Worm (Caenorhabditis elegans) whole organism, young adult: ENCODE measurements around the gene Y50D4B.1.
A peak's percentile ranks its signal among the peaks of the same experiment; 100 is the strongest.

Source experiments
- B0336.3 ChIP-seq: fragments of 200-800 bp; sonication (Bioruptor generic); IDR thresholded peaks from 2 replicates; pipeline ENCODE4 v1.3.6; 2022; ENCODE audit warnings: missing genetic modification characterization, missing compliant biosample characterization
- C06A6.2 ChIP-seq: fragments of 200-800 bp; sonication (Bioruptor generic); conservative IDR thresholded peaks from 2 replicates; pipeline ENCODE4 v1.3.6; 2022; ENCODE audit warnings: missing genetic modification characterization, missing compliant biosample characterization
- C17E4.6 ChIP-seq: fragments of 200-800 bp; sonication (Bioruptor generic); IDR thresholded peaks from 2 replicates; pipeline ENCODE4 v1.3.6; 2022; ENCODE audit warnings: missing genetic modification reagents, missing genetic modification characterization, missing compliant biosample characterization
- F23B12.7 ChIP-seq: sonication (generic microtip); optimal IDR thresholded peaks from 2 replicates; lab custom pipeline; 2017; ENCODE audit warnings: missing genetic modification characterization, mild to moderate bottlenecking, missing compliant biosample characterization, antibody characterized with exemption, moderate library complexity; ENCODE audit not compliant: insufficient read depth
- F39B2.1 ChIP-seq: fragments of 200-800 bp; sonication (Bioruptor generic); IDR thresholded peaks from 2 replicates; pipeline ENCODE4 v1.3.6; 2022; ENCODE audit warnings: missing genetic modification reagents, missing genetic modification characterization, missing compliant biosample characterization
- F52B5.7 ChIP-seq: sonication (generic microtip); optimal IDR thresholded peaks from 2 replicates; lab custom pipeline; 2016; ENCODE audit warnings: mild to moderate bottlenecking, missing genetic modification characterization, missing compliant biosample characterization
- F57A8.1 ChIP-seq: fragments of 200-800 bp; sonication (Bioruptor generic); optimal IDR thresholded peaks from 2 replicates; lab custom pipeline; 2018; ENCODE audit warnings: mild to moderate bottlenecking, missing genetic modification characterization, moderate library complexity, missing compliant biosample characterization
- T07F8.4 ChIP-seq: sonication (generic microtip); optimal IDR thresholded peaks from 2 replicates; lab custom pipeline; 2016; ENCODE audit warnings: mild to moderate bottlenecking, missing genetic modification characterization, moderate library complexity, missing compliant biosample characterization
- Y53F4B.3 ChIP-seq: fragments of 200-800 bp; sonication (Bioruptor generic); IDR thresholded peaks from 2 replicates; pipeline ENCODE4 v1.3.6; 2022; ENCODE audit warnings: missing genetic modification reagents, missing genetic modification characterization, missing compliant biosample characterization
- Y56A3A.18 ChIP-seq: fragments of 200-800 bp; sonication (Bioruptor generic); IDR thresholded peaks from 2 replicates; pipeline ENCODE4 v1.3.6; 2022; ENCODE audit warnings: missing genetic modification reagents, missing genetic modification characterization, missing compliant biosample characterization
- Y67H2A.10 ChIP-seq: fragments of 200-800 bp; sonication (Bioruptor generic); conservative IDR thresholded peaks from 2 replicates; pipeline ENCODE4 v1.3.6; 2022; ENCODE audit warnings: missing genetic modification reagents, missing genetic modification characterization, missing compliant biosample characterization
- Y95B8A.8 ChIP-seq: fragments of 200-800 bp; sonication (Bioruptor generic); IDR thresholded peaks from 2 replicates; pipeline ENCODE4 v1.3.6; 2022; ENCODE audit warnings: missing genetic modification reagents, missing genetic modification characterization, missing compliant biosample characterization
- aptf-2 ChIP-seq: fragments of 200-800 bp; sonication (Bioruptor generic); conservative IDR thresholded peaks from 2 replicates; pipeline ENCODE4 v1.3.6; 2022; ENCODE audit warnings: missing genetic modification reagents, missing genetic modification characterization, missing compliant biosample characterization
- attf-5 ChIP-seq: fragments of 200-800 bp; sonication (Bioruptor generic); optimal IDR thresholded peaks from 2 replicates; lab custom pipeline; 2018; ENCODE audit warnings: mild to moderate bottlenecking, missing genetic modification characterization, missing compliant biosample characterization
- ccch-3 ChIP-seq: fragments of 200-800 bp; sonication (Bioruptor generic); optimal IDR thresholded peaks from 2 replicates; lab custom pipeline; 2018; ENCODE audit warnings: mild to moderate bottlenecking, missing genetic modification characterization, missing compliant biosample characterization
- cebp-1 ChIP-seq, 2 experiments: fragments of 200-800 bp in 1 of 2; sonication (Bioruptor generic) in 1 of 2; sonication (generic microtip) in 1 of 2; IDR thresholded peaks in 1 of 2; optimal IDR thresholded peaks in 1 of 2; 2 replicates each; pipeline versions ENCODE4 v1.3.6 to Lab custom; 2017 to 2022; ENCODE audit warnings: missing compliant biosample characterization in 2 of 2, missing genetic modification characterization in 2 of 2, mild to moderate bottlenecking in 1 of 2, missing genetic modification reagents in 1 of 2, moderate library complexity in 1 of 2
- cebp-2 ChIP-seq: fragments of 200-800 bp; sonication (Bioruptor generic); IDR thresholded peaks from 2 replicates; pipeline ENCODE4 v1.3.6; 2022; ENCODE audit warnings: missing genetic modification characterization, missing compliant biosample characterization
- ceh-27 ChIP-seq: fragments of 200-800 bp; sonication (Bioruptor generic); optimal IDR thresholded peaks from 2 replicates; lab custom pipeline; 2018; ENCODE audit warnings: mild to moderate bottlenecking, missing genetic modification characterization, moderate library complexity, missing compliant biosample characterization
- ceh-58 ChIP-seq: fragments of 200-800 bp; sonication (Bioruptor generic); IDR thresholded peaks from 2 replicates; pipeline ENCODE4 v1.3.6; 2022; ENCODE audit warnings: missing genetic modification characterization, missing compliant biosample characterization
- dpl-1 ChIP-seq: fragments of 150-350 bp; optimal IDR thresholded peaks from 2 replicates; lab custom pipeline; 2014; ENCODE audit warnings: missing biosample characterization, missing genetic modification reagents, missing genetic modification characterization
- lin-26 ChIP-seq: fragments of 200-800 bp; sonication (Bioruptor generic); IDR thresholded peaks from 2 replicates; pipeline ENCODE4 v1.3.6; 2022; ENCODE audit warnings: missing genetic modification reagents, missing genetic modification characterization, missing compliant biosample characterization
- lin-35 ChIP-seq, 3 experiments: fragments of 150-350 bp in 2 of 3; sonication (generic microtip) in 1 of 3; optimal IDR thresholded peaks; 2 replicates each; lab custom pipeline; 2014 to 2018; ENCODE audit warnings: missing biosample characterization in 3 of 3, missing genetic modification characterization in 3 of 3, missing genetic modification reagents in 3 of 3
- lin-40 ChIP-seq: sonication (generic microtip); optimal IDR thresholded peaks from 2 replicates; lab custom pipeline; 2016; ENCODE audit warnings: missing genetic modification characterization, mild to moderate bottlenecking, missing compliant biosample characterization, missing genotype, missing genetic modification reagents
- lin-54 ChIP-seq: fragments of 200-800 bp; sonication (Bioruptor generic); optimal IDR thresholded peaks from 2 replicates; lab custom pipeline; 2018; ENCODE audit warnings: mild to moderate bottlenecking, missing genetic modification characterization, missing compliant biosample characterization
- madf-10 ChIP-seq: sonication (generic microtip); optimal IDR thresholded peaks from 2 replicates; lab custom pipeline; 2016; ENCODE audit warnings: mild to moderate bottlenecking, missing genetic modification characterization, missing compliant biosample characterization
- mes-4 ChIP-seq: sonication (generic microtip); optimal IDR thresholded peaks from 2 replicates; lab custom pipeline; 2016; ENCODE audit warnings: missing genotype, missing genetic modification characterization, missing compliant biosample characterization
- nhr-27 ChIP-seq: fragments of 200-800 bp; sonication (Bioruptor generic); optimal IDR thresholded peaks from 2 replicates; lab custom pipeline; 2018; ENCODE audit warnings: mild to moderate bottlenecking, missing genetic modification characterization, moderate library complexity, missing compliant biosample characterization
- nhr-80 ChIP-seq: sonication (generic microtip); optimal IDR thresholded peaks from 2 replicates; lab custom pipeline; 2016; ENCODE audit warnings: missing genetic modification characterization, missing compliant biosample characterization
- repo-1 ChIP-seq: sonication (generic microtip); optimal IDR thresholded peaks from 2 replicates; lab custom pipeline; 2017; ENCODE audit warnings: mild to moderate bottlenecking, missing genetic modification characterization, missing compliant biosample characterization
- rpc-1 ChIP-seq, 2 experiments: fragments of 150-350 bp in 1 of 2; sonication (generic microtip) in 1 of 2; optimal IDR thresholded peaks; 2 replicates each; lab custom pipeline; 2014 to 2018; ENCODE audit warnings: missing biosample characterization in 1 of 2, missing genetic modification characterization in 1 of 2, missing genetic modification reagents in 1 of 2, missing genotype in 1 of 2
- sea-2 ChIP-seq: fragments of 200-800 bp; sonication (Bioruptor generic); IDR thresholded peaks from 2 replicates; pipeline ENCODE4 v1.3.6; 2022; ENCODE audit warnings: missing genetic modification characterization, missing compliant biosample characterization
- ztf-25 ChIP-seq: fragments of 200-800 bp; sonication (Bioruptor generic); IDR thresholded peaks from 2 replicates; pipeline ENCODE4 v1.3.6; 2022; ENCODE audit warnings: missing genetic modification reagents, missing genetic modification characterization, missing compliant biosample characterization
- ztf-26 ChIP-seq: sonication (generic microtip); optimal IDR thresholded peaks from 2 replicates; lab custom pipeline; 2017; ENCODE audit warnings: missing genetic modification characterization, missing compliant biosample characterization
- ztf-28 ChIP-seq: fragments of 200-800 bp; sonication (Bioruptor generic); IDR thresholded peaks from 2 replicates; pipeline ENCODE4 v1.3.6; 2022; ENCODE audit warnings: missing genetic modification reagents, missing genetic modification characterization, missing compliant biosample characterization
- ztf-3 ChIP-seq: fragments of 200-800 bp; sonication (Bioruptor generic); optimal IDR thresholded peaks from 2 replicates; lab custom pipeline; 2018; ENCODE audit warnings: mild to moderate bottlenecking, missing genetic modification characterization, missing compliant biosample characterization

Gene Y50D4B.1

ce11 chrV:1154472-1155278 is 41.9 kb downstream of the Y50D4B.1 start (continued):
- TF ChIP-seq cebp-2 (GFP tag; lab: Robert Waterston, UW), result no peak
- no peak for TF ChIP-seq C06A6.2 (GFP tag; lab: Robert Waterston, UW)
- TF ChIP-seq lin-26, result no peak
- no peak for TF ChIP-seq B0336.3 (GFP tag; lab: Robert Waterston, UW)
- TF ChIP-seq F39B2.1, result no peak
- TF ChIP-seq mes-4 (tag; lab: Kevin White, UChicago), result no peak
- TF ChIP-seq rpc-1 (optimal IDR thresholded peaks at IDR 0.05; lab: Kevin White, UChicago), result no peak
- no peak for TF ChIP-seq rpc-1 (tag; optimal IDR thresholded peaks at IDR 0.05; lab: Kevin White, UChicago)
- TF ChIP-seq nhr-27 (tag; lab: Kevin White, UChicago), result peak; percentile 14
- TF ChIP-seq lin-54 (GFP tag; lab: Kevin White, UChicago), result peak; percentile 5
- no peak for TF ChIP-seq dpl-1 (GFP tag; lab: Kevin White, UChicago)
- no peak for TF ChIP-seq C17E4.6
- no peak for TF ChIP-seq aptf-2 (GFP tag; lab: Robert Waterston, UW)
- no peak for TF ChIP-seq F23B12.7
- peak; percentile 30 for TF ChIP-seq ztf-26 (tag; lab: Kevin White, UChicago)
- TF ChIP-seq ccch-3 (GFP tag; lab: Kevin White, UChicago), result no peak
- peak; percentile 44 for TF ChIP-seq ceh-27 (GFP tag; lab: Kevin White, UChicago)
- TF ChIP-seq T07F8.4, result no peak
- no peak for TF ChIP-seq ztf-3 (GFP tag; lab: Kevin White, UChicago)

ce11 chrV:1155914-1156313 is 43.2 kb downstream of the Y50D4B.1 start, which contains the start of gene cmd-1:
TSS of gene cmd-1 (plus strand) at chrV:1156271.
- TF ChIP-seq C17E4.6, result no peak
- TF ChIP-seq cebp-2 (GFP tag; lab: Robert Waterston, UW), result no peak
- TF ChIP-seq Y56A3A.18, result no peak
- TF ChIP-seq nhr-80, result peak; percentile 54
- TF ChIP-seq nhr-27 (tag; lab: Kevin White, UChicago), result no peak
- TF ChIP-seq cebp-1 (GFP tag; IDR thresholded peaks at IDR 0.05; lab: Robert Waterston, UW), result peak; percentile 36; the same call in 1 of the 2 replicates
- peak; percentile 72 for TF ChIP-seq cebp-1 (tag; optimal IDR thresholded peaks at IDR 0.05; lab: Kevin White, UChicago)
- peak; percentile 9 for TF ChIP-seq lin-40 (tag; lab: Kevin White, UChicago)
- no peak for TF ChIP-seq ztf-28 (GFP tag; lab: Robert Waterston, UW)
- TF ChIP-seq F52B5.7, result no peak
- no peak for TF ChIP-seq repo-1 (tag; lab: Kevin White, UChicago)
- TF ChIP-seq ceh-58 (GFP tag; lab: Robert Waterston, UW), result no peak
- peak; percentile 48 for TF ChIP-seq attf-5 (GFP tag; lab: Kevin White, UChicago)
- no peak for TF ChIP-seq lin-35 (GFP tag; optimal IDR thresholded peaks at IDR 0.05; lab: Kevin White, UChicago)
- TF ChIP-seq sea-2 (GFP tag; lab: Robert Waterston, UW), result no peak
- TF ChIP-seq Y95B8A.8, result 0 out of 2 replicates have a peak, but pooled peaks have one; percentile 35
- no peak for TF ChIP-seq lin-26
- TF ChIP-seq Y67H2A.10, result no peak
- TF ChIP-seq ztf-25 (GFP tag; lab: Robert Waterston, UW), result no peak
- TF ChIP-seq F57A8.1 (GFP tag; lab: Kevin White, UChicago), result no peak
- no peak for TF ChIP-seq madf-10 (tag; lab: Kevin White, UChicago)

- TF ChIP-seq Y56A3A.18 (0 out of 2 replicates have a peak, but pooled peaks have one; percentile 12), Y53F4B.3 (no peak)
These were observed 43.7 kb downstream of the Y50D4B.1 start for ce11 chrV:1156431-1156830.
